Fruit fly (Drosophila melanogaster): ENCODE measurements around the gene Dim1.

dm6 chr2L:4375035-4376009, 27.7 kb upstream of the Dim1 start:
- peak; percentile 65 for TF ChIP-seq gl (tag; optimal IDR thresholded peaks at IDR 0.05)
- peak; percentile 31 for TF ChIP-seq CG13204 (GFP tag; optimal IDR thresholded peaks at IDR 0.05)
- TF ChIP-seq CG8301 (tag; optimal IDR thresholded peaks at IDR 0.05): peak; percentile 5
- TF ChIP-seq CG15710 (tag; optimal IDR thresholded peaks at IDR 0.05): no peak
- no peak for TF ChIP-seq Pif1B (GFP tag; optimal IDR thresholded peaks at IDR 0.05)
- peak; percentile 20 for TF ChIP-seq CG8159 (tag; optimal IDR thresholded peaks at IDR 0.05)
- TF ChIP-seq CG34367 (tag; optimal IDR thresholded peaks at IDR 0.05): no peak
- no peak for TF ChIP-seq D1 (tag; optimal IDR thresholded peaks at IDR 0.05)
- peak; percentile 80 for TF ChIP-seq EcR (GFP tag; optimal IDR thresholded peaks at IDR 0.05)
- no peak for TF ChIP-seq CG17806 (tag; optimal IDR thresholded peaks at IDR 0.05)
- peak; percentile 57; the same call in 1 of the 2 replicates for TF ChIP-seq Ets98B (GFP tag; IDR thresholded peaks at IDR 0.05)
- no peak for TF ChIP-seq CG14655 (GFP tag; optimal IDR thresholded peaks at IDR 0.05)
